Worm (Caenorhabditis elegans): ENCODE results near the gene umps-1.

ce11 chrIII:10361456-10361855, 4.0 kb upstream of the umps-1 start:
- TF ChIP-seq klf-2 (GFP tag; conservative IDR thresholded peaks at IDR 0.05) (no peak), ztf-23 (GFP tag; IDR thresholded peaks at IDR 0.05) (no peak)

Data from whole organism, midembryonic.